Worm (Caenorhabditis elegans) whole organism, L4 larva: ENCODE data around the gene spp-16.

Experiments used
- aha-1 ChIP-seq: fragments of 150-350 bp; peaks from one replicate; lab custom pipeline; 2014; ENCODE audit warnings: missing biosample characterization, missing genetic modification characterization
- daf-16 ChIP-seq, 3 experiments: sonication (generic microtip); optimal IDR thresholded peaks; 2 replicates each; lab custom pipeline; 2016 to 2017; ENCODE audit warnings: missing genetic modification characterization in 3 of 3, missing genetic modification reagents in 3 of 3, mild to moderate bottlenecking in 2 of 3, missing compliant biosample characterization in 2 of 3, missing biosample characterization in 1 of 3, moderate library complexity in 1 of 3
- fos-1 ChIP-seq: fragments of 150-350 bp; optimal IDR thresholded peaks from 2 replicates; lab custom pipeline; 2014; ENCODE audit warnings: missing biosample characterization, missing genetic modification characterization
- hmg-1.1 ChIP-seq: fragments of 200-800 bp; sonication (Bioruptor generic); IDR thresholded peaks from 2 replicates; pipeline ENCODE4 v1.3.6; 2022; ENCODE audit warnings: missing genetic modification reagents, missing genetic modification characterization, missing compliant biosample characterization
- lin-29 ChIP-seq: fragments of 200-800 bp; sonication (Bioruptor generic); IDR thresholded peaks from 2 replicates; pipeline ENCODE4 v1.3.6; 2022; ENCODE audit warnings: missing genetic modification reagents, missing genetic modification characterization, missing compliant biosample characterization
- lin-39 ChIP-seq: fragments of 150-350 bp; optimal IDR thresholded peaks from 2 replicates; lab custom pipeline; 2014; ENCODE audit warnings: missing biosample characterization, missing genetic modification reagents, missing genetic modification characterization
- nhr-102 ChIP-seq: sonication (generic microtip); optimal IDR thresholded peaks from 2 replicates; lab custom pipeline; 2016; ENCODE audit warnings: mild to moderate bottlenecking, missing genetic modification characterization, moderate library complexity, missing compliant biosample characterization
- nhr-11 ChIP-seq: fragments of 150-350 bp; optimal IDR thresholded peaks from 2 replicates; lab custom pipeline; 2014; ENCODE audit warnings: missing biosample characterization, missing genetic modification characterization
- php-3 ChIP-seq: fragments of 200-800 bp; sonication (Bioruptor generic); IDR thresholded peaks from 2 replicates; pipeline ENCODE4 v1.3.6; 2022; ENCODE audit warnings: missing genetic modification reagents, missing genetic modification characterization, missing compliant biosample characterization
- skn-1 ChIP-seq: fragments of 150-350 bp; optimal IDR thresholded peaks from 2 replicates; lab custom pipeline; 2014; ENCODE audit warnings: missing biosample characterization, missing genetic modification characterization
- snpc-4 ChIP-seq: fragments of 150-350 bp; optimal IDR thresholded peaks from 2 replicates; lab custom pipeline; 2014; ENCODE audit warnings: missing biosample characterization, missing genetic modification characterization
- unc-130 ChIP-seq: sonication (generic microtip); optimal IDR thresholded peaks from 2 replicates; lab custom pipeline; 2016; ENCODE audit warnings: missing genetic modification reagents, missing genetic modification characterization, missing compliant biosample characterization
- unc-39 ChIP-seq: sonication (generic microtip); optimal IDR thresholded peaks from 2 replicates; lab custom pipeline; 2017; ENCODE audit warnings: missing biosample characterization, missing genetic modification characterization

- TF ChIP-seq snpc-4 (tag; lab: Kevin White, UChicago) (no peak), aha-1 (tag; lab: Kevin White, UChicago) (peak; percentile 99), php-3 (GFP tag; lab: Robert Waterston, UW) (peak; percentile 60; the same call in 1 of the 2 replicates), nhr-11 (no peak), skn-1 (tag; lab: Kevin White, UChicago) (no peak), daf-16 (GFP tag; optimal IDR thresholded peaks at IDR 0.05; lab: Kevin White, UChicago) (no peak), daf-16 (tag; optimal IDR thresholded peaks at IDR 0.05; lab: Kevin White, UChicago) (peak; percentile 63), unc-39 (no peak), nhr-102 (tag; lab: Kevin White, UChicago) (no peak), fos-1 (tag; lab: Kevin White, UChicago) (no peak), hmg-1.1 (GFP tag; lab: Robert Waterston, UW) (no peak), lin-29 (GFP tag; lab: Robert Waterston, UW) (no peak), lin-39 (tag; lab: Kevin White, UChicago) (no peak), unc-130 (GFP tag; lab: Kevin White, UChicago) (no peak)
These were observed 41.3 kb downstream of the spp-16 start for ce11 chrV:10859775-10860174.
